Worm (Caenorhabditis elegans) whole organism, young adult: Measurements from ENCODE around the gene gpx-4.

Experiments
- attf-5 ChIP-seq: fragments of 200-800 bp; sonication (Bioruptor generic); optimal IDR thresholded peaks from 2 replicates; lab custom pipeline; 2018; ENCODE audit warnings: mild to moderate bottlenecking, missing genetic modification characterization, missing compliant biosample characterization
- dox-1 ChIP-seq: fragments of 200-800 bp; sonication (Bioruptor generic); IDR thresholded peaks from 2 replicates; pipeline ENCODE4 v1.3.6; 2022; ENCODE audit warnings: missing genetic modification reagents, missing genetic modification characterization, missing compliant biosample characterization
- egl-44 ChIP-seq: fragments of 200-800 bp; sonication (Bioruptor generic); IDR thresholded peaks from 2 replicates; pipeline ENCODE4 v1.3.6; 2022; ENCODE audit warnings: missing genetic modification reagents, missing genetic modification characterization, missing compliant biosample characterization
- madf-3 ChIP-seq: fragments of 200-800 bp; sonication (Bioruptor generic); IDR thresholded peaks from 2 replicates; pipeline ENCODE4 v1.3.6; 2022; ENCODE audit warnings: missing genetic modification reagents, missing genetic modification characterization, missing compliant biosample characterization
- nhr-179 ChIP-seq: sonication (generic microtip); optimal IDR thresholded peaks from 2 replicates; lab custom pipeline; 2016; ENCODE audit warnings: mild to moderate bottlenecking, missing genetic modification characterization, missing compliant biosample characterization

ce11 chrIV:2666127-2666526, 8.7 kb downstream of the gpx-4 start:
- no peak for TF ChIP-seq nhr-179
- no peak for TF ChIP-seq dox-1 (GFP tag; lab: Robert Waterston, UW)
- TF ChIP-seq madf-3 (GFP tag; lab: Robert Waterston, UW): no peak
- TF ChIP-seq attf-5 (GFP tag; lab: Kevin White, UChicago): no peak
- no peak for TF ChIP-seq egl-44 (GFP tag; lab: Robert Waterston, UW)
